Worm (Caenorhabditis elegans) whole organism, L3 larva: Measurements from ENCODE around the gene xpc-1.

ENCODE experiments used
- ama-1 ChIP-seq: fragments of 150-350 bp; optimal IDR thresholded peaks from 2 replicates; lab custom pipeline; 2018
- ceh-16 ChIP-seq: sonication (generic microtip); optimal IDR thresholded peaks from 2 replicates; lab custom pipeline; 2017; ENCODE audit warnings: missing biosample characterization, missing genetic modification characterization
- ceh-82 ChIP-seq: fragments of 150-350 bp; optimal IDR thresholded peaks from 2 replicates; lab custom pipeline; 2014; ENCODE audit warnings: missing biosample characterization, missing genetic modification characterization
- ceh-9 ChIP-seq: sonication (generic microtip); optimal IDR thresholded peaks from 2 replicates; lab custom pipeline; 2018; ENCODE audit warnings: missing biosample characterization, missing genetic modification characterization
- daf-12 ChIP-seq: fragments of 150-350 bp; optimal IDR thresholded peaks from 2 replicates; lab custom pipeline; 2014; ENCODE audit warnings: missing biosample characterization, missing genetic modification reagents, missing genetic modification characterization
- egl-27 ChIP-seq: sonication (generic microtip); optimal IDR thresholded peaks from 4 replicates; lab custom pipeline; 2017; ENCODE audit warnings: missing biosample characterization, missing genetic modification reagents, missing genetic modification characterization
- elt-1 ChIP-seq: fragments of 150-350 bp; optimal IDR thresholded peaks from 2 replicates; lab custom pipeline; 2014; ENCODE audit warnings: missing biosample characterization, missing genetic modification characterization
- elt-2 ChIP-seq: sonication (generic microtip); optimal IDR thresholded peaks from 2 replicates; lab custom pipeline; 2016; ENCODE audit warnings: missing genetic modification reagents, mild to moderate bottlenecking, missing genetic modification characterization, missing compliant biosample characterization
- eor-1 ChIP-seq, 2 experiments: fragments of 150-350 bp; optimal IDR thresholded peaks; 2 replicates each; lab custom pipeline; 2014 to 2018; ENCODE audit warnings: missing biosample characterization in 2 of 2, missing genetic modification characterization in 2 of 2
- fkh-10 ChIP-seq: sonication (generic microtip); optimal IDR thresholded peaks from 2 replicates; lab custom pipeline; 2017; ENCODE audit warnings: missing biosample characterization, missing genetic modification reagents, missing genetic modification characterization
- fkh-2 ChIP-seq: fragments of 150-350 bp; optimal IDR thresholded peaks from 2 replicates; lab custom pipeline; 2014; ENCODE audit warnings: missing biosample characterization, missing genetic modification reagents, missing genetic modification characterization
- hmg-11 ChIP-seq: sonication (generic microtip); optimal IDR thresholded peaks from 2 replicates; lab custom pipeline; 2016; ENCODE audit warnings: missing genetic modification characterization, missing compliant biosample characterization
- jun-1 ChIP-seq: fragments of 150-350 bp; optimal IDR thresholded peaks from 2 replicates; lab custom pipeline; 2014; ENCODE audit warnings: missing biosample characterization, missing genetic modification reagents, missing genetic modification characterization
- lin-15B ChIP-seq: fragments of 150-350 bp; optimal IDR thresholded peaks from 2 replicates; lab custom pipeline; 2014; ENCODE audit warnings: missing biosample characterization, missing genetic modification characterization
- lin-39 ChIP-seq: fragments of 150-350 bp; optimal IDR thresholded peaks from 2 replicates; lab custom pipeline; 2018; ENCODE audit warnings: missing biosample characterization, missing genetic modification reagents, missing genetic modification characterization
- lsy-12 ChIP-seq: sonication (generic microtip); optimal IDR thresholded peaks from 2 replicates; lab custom pipeline; 2016; ENCODE audit warnings: mild to moderate bottlenecking, missing genetic modification characterization, missing compliant biosample characterization
- mdl-1 ChIP-seq: fragments of 150-350 bp; optimal IDR thresholded peaks from 2 replicates; lab custom pipeline; 2014; ENCODE audit warnings: missing biosample characterization, missing genetic modification characterization
- mml-1 ChIP-seq: fragments of 150-350 bp; sonication (generic microtip); optimal IDR thresholded peaks from 3 replicates; lab custom pipeline; 2014; ENCODE audit warnings: missing biosample characterization, missing genetic modification characterization
- nfya-1 ChIP-seq: sonication (generic microtip); optimal IDR thresholded peaks from 2 replicates; lab custom pipeline; 2017; ENCODE audit warnings: missing genetic modification characterization, mild to moderate bottlenecking, missing compliant biosample characterization, antibody characterized with exemption, moderate library complexity; ENCODE audit not compliant: insufficient read depth
- nhr-12 ChIP-seq: fragments of 150-350 bp; optimal IDR thresholded peaks from 2 replicates; lab custom pipeline; 2014; ENCODE audit warnings: missing biosample characterization, missing genetic modification characterization
- nhr-23 ChIP-seq: fragments of 150-350 bp; optimal IDR thresholded peaks from 2 replicates; lab custom pipeline; 2014; ENCODE audit warnings: missing biosample characterization, missing genetic modification reagents, missing genetic modification characterization
- nhr-43 ChIP-seq: sonication (generic microtip); optimal IDR thresholded peaks from 2 replicates; lab custom pipeline; 2016; ENCODE audit warnings: mild to moderate bottlenecking, missing genetic modification characterization, missing compliant biosample characterization; ENCODE audit not compliant: poor library complexity, severe bottlenecking
- nhr-67 ChIP-seq: fragments of 150-350 bp; optimal IDR thresholded peaks from 2 replicates; lab custom pipeline; 2014; ENCODE audit warnings: missing biosample characterization, missing genetic modification characterization
- nhr-76 ChIP-seq: fragments of 150-350 bp; sonication (generic microtip); optimal IDR thresholded peaks from 5 replicates; lab custom pipeline; 2014; ENCODE audit warnings: missing biosample characterization, missing genetic modification characterization
- nhr-77 ChIP-seq: fragments of 150-350 bp; optimal IDR thresholded peaks from 2 replicates; lab custom pipeline; 2014; ENCODE audit warnings: missing biosample characterization, missing genetic modification characterization
- pha-4 ChIP-seq: fragments of 150-350 bp; optimal IDR thresholded peaks from 2 replicates; lab custom pipeline; 2014; ENCODE audit warnings: missing biosample characterization, missing genetic modification reagents, missing genetic modification characterization
- pqm-1 ChIP-seq: fragments of 150-350 bp; optimal IDR thresholded peaks from 2 replicates; lab custom pipeline; 2017; ENCODE audit warnings: missing biosample characterization, missing genetic modification characterization, inconsistent platforms
- sea-2 ChIP-seq: fragments of 150-350 bp; sonication (generic microtip); optimal IDR thresholded peaks from 4 replicates; lab custom pipeline; 2014; ENCODE audit warnings: missing biosample characterization, missing genetic modification reagents, missing genetic modification characterization
- skn-1 ChIP-seq: fragments of 150-350 bp; optimal IDR thresholded peaks from 2 replicates; lab custom pipeline; 2014; ENCODE audit warnings: missing biosample characterization, missing genetic modification characterization
- snpc-4 ChIP-seq: fragments of 150-350 bp; optimal IDR thresholded peaks from 2 replicates; lab custom pipeline; 2014; ENCODE audit warnings: missing biosample characterization, missing genetic modification characterization
- unc-39 ChIP-seq: sonication (generic microtip); optimal IDR thresholded peaks from 4 replicates; lab custom pipeline; 2017; ENCODE audit warnings: missing biosample characterization, missing genetic modification characterization
- unc-62 ChIP-seq: fragments of 150-350 bp; sonication (generic microtip); optimal IDR thresholded peaks from 4 replicates; lab custom pipeline; 2014; ENCODE audit warnings: missing biosample characterization, missing genetic modification reagents, missing genetic modification characterization
- zag-1 ChIP-seq: fragments of 150-350 bp; optimal IDR thresholded peaks from 2 replicates; lab custom pipeline; 2014; ENCODE audit warnings: missing biosample characterization, missing genetic modification characterization
- ztf-11 ChIP-seq: fragments of 150-350 bp; optimal IDR thresholded peaks from 2 replicates; lab custom pipeline; 2014; ENCODE audit warnings: missing biosample characterization, missing genetic modification characterization

Gene xpc-1

DNA sequence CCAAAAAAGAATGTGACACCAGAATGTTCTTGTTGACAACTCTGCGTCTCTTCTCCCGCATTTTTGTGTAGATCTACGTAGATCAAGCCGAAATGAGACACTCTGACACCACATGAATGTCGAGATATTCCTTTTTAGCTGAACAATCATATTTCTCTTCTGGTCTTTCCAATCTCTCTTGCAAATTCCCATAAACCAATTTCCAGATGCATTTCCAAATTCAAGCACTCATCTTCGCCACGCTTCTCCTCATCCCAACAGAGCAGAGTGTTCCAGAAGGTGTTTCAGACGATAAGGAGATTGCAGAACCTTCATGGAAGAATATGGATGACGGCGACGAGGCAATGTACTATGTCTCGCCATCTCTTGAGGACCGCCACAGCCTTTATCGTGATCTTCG is 13.1 kb upstream of the xpc-1 start, which contains the start of gene Y76B12C.8:
TSS of gene Y76B12C.8 (plus strand) at position 207 of the 400 bp plus-strand sequence.
- TF ChIP-seq pha-4 (tag; lab: Kevin White, UChicago), result no peak

DNA sequence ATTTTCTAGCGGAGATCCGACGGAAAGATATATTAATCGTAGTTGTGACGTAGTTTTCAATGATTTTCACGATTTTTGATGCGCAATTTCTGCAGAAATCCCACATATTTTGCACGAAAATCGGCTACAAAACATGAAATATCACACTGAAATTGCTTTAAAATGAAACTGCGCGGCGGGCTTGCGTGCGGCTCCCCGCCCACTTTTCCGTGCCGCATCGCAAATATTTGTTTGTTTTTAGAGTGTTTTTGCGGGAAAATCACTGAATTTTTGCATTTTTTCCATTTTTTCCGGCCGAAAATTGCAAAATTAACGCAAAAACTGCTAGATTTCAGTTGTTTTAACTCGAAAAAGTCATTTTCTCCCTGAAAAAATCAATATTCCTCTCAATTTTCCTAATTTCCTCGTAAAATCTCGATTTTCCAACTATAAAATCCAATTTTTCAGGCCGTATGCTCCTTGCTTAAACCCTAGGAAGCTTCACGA is 11.9 kb upstream of the xpc-1 start, which contains the start of gene Y76B12C.6:
TSS of gene Y76B12C.6 (plus strand) at position 436 of the 486 bp plus-strand sequence.
- TF ChIP-seq lin-39 (tag; lab: Kevin White, UChicago), result peak; percentile 42
- TF ChIP-seq nhr-76 (tag; lab: Kevin White, UChicago), result no peak
- no peak for TF ChIP-seq hmg-11 (tag; lab: Kevin White, UChicago)
- no peak for TF ChIP-seq mdl-1
- TF ChIP-seq elt-1 (tag; lab: Kevin White, UChicago), result no peak
- TF ChIP-seq jun-1 (tag; lab: Kevin White, UChicago), result no peak
- TF ChIP-seq nhr-12, result no peak
- no peak for TF ChIP-seq unc-62
- peak; percentile 28 for TF ChIP-seq lin-15B (tag; lab: Kevin White, UChicago)
- TF ChIP-seq ceh-9 (tag; lab: Kevin White, UChicago), result no peak
- TF ChIP-seq lsy-12 (tag; lab: Kevin White, UChicago), result no peak
- no peak for TF ChIP-seq sea-2 (GFP tag; lab: Kevin White, UChicago)
- no peak for TF ChIP-seq elt-2 (tag; lab: Kevin White, UChicago)
- TF ChIP-seq zag-1, result no peak
- TF ChIP-seq egl-27 (tag; lab: Kevin White, UChicago), result no peak
- no peak for TF ChIP-seq nhr-67
- peak; percentile 39 for TF ChIP-seq nfya-1 (tag; lab: Kevin White, UChicago)
- TF ChIP-seq pha-4 (tag; lab: Kevin White, UChicago), result peak; percentile 48
- TF ChIP-seq, all 47 proteins: peak for 4

DNA sequence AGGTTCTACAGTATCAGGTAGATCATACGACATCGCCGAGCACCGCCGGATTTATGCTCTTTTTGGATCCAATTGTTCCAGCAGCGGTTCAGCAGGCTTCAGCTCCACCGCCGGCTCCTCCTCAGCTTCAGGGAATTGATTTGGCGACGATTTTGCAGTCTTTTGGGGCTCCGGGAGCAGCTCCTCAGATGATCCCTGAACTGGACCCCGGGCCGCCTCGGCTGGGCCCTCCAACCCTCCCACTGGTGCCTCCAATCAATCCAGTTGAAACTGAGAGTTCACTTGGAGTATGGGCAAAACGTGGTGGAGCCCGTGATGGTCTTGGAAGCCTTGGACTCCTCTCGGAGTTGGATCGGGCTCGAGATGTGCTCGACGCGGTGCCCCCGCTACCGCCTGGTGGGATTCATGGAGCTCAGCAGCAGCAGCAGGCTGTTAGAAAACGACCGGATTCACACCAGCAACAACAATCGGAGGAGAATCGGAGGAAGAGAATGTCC is 2.0 kb upstream of the xpc-1 start:
- TF ChIP-seq nfya-1 (tag; lab: Kevin White, UChicago), result no peak
- TF ChIP-seq unc-39, result no peak
- no peak for TF ChIP-seq lin-15B (tag; lab: Kevin White, UChicago)
- no peak for TF ChIP-seq pqm-1

DNA sequence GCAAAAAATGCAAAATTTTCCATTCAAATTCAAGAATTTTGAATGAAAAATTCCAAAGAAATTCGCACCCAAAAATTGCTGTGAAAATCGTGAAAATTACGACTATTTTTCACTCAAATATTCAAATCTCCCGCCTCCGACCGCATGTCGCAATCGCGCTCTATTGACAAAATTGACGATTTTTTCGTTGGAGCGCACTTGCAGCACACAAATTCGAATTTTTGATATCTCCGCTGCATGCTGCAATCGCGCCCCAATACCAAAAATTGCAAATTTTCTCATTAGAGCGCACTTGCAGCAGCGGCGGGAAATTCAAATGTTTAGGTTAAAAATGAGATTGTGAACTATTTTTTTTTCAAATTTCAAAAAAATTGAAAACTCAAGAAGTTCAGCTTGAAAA is 4.9 kb downstream of the xpc-1 start:
- TF ChIP-seq skn-1 (tag; lab: Kevin White, UChicago), result no peak
- TF ChIP-seq ztf-11 (tag; lab: Kevin White, UChicago), result no peak
- TF ChIP-seq ceh-16, result no peak
- TF ChIP-seq unc-62, result no peak
- no peak for TF ChIP-seq mml-1 (tag; lab: Kevin White, UChicago)
- TF ChIP-seq fkh-2 (tag; lab: Kevin White, UChicago), result no peak
- TF ChIP-seq jun-1 (tag; lab: Kevin White, UChicago), result no peak
- no peak for TF ChIP-seq nhr-43
- TF ChIP-seq elt-2 (tag; lab: Kevin White, UChicago), result no peak
- TF ChIP-seq egl-27 (tag; lab: Kevin White, UChicago), result no peak
- TF ChIP-seq fkh-10 (GFP tag; lab: Kevin White, UChicago), result no peak
- TF ChIP-seq ceh-9 (tag; lab: Kevin White, UChicago), result no peak
- TF ChIP-seq ama-1 (lab: Kevin White, UChicago), result no peak
- TF ChIP-seq nhr-23 (tag; lab: Kevin White, UChicago), result no peak
- no peak for TF ChIP-seq eor-1 (tag; optimal IDR thresholded peaks at IDR 0.05; lab: Kevin White, UChicago)
- no peak for TF ChIP-seq nhr-77 (tag; lab: Kevin White, UChicago)
- TF ChIP-seq lin-39 (tag; lab: Kevin White, UChicago), result no peak
- TF ChIP-seq, all 47 proteins: peak for 0

DNA sequence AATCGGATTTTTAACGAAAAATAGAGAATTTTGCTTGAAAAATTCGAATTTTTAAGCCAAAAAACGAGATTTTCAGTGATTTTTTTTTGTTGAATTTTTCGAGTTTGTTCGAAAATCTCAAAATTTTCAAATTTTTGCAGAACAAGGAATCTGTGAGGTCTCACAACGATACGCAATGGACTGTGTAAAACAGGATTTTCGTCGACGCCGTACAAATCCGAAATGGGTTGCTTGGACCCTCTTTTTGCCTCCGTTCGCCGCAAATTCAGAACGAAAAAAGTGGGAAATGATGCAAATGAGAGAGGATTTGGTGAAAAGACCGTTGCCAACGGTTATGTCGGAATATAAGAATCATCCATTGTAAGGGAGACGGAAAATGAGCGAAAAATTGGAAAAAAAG is 9.4 kb downstream of the xpc-1 start:
- no peak for TF ChIP-seq lsy-12 (tag; lab: Kevin White, UChicago)
- no peak for TF ChIP-seq mdl-1
- no peak for TF ChIP-seq nhr-77 (tag; lab: Kevin White, UChicago)
- no peak for TF ChIP-seq ceh-82 (tag; lab: Kevin White, UChicago)
- TF ChIP-seq elt-2 (tag; lab: Kevin White, UChicago), result no peak
- TF ChIP-seq snpc-4 (tag; lab: Kevin White, UChicago), result no peak
- no peak for TF ChIP-seq nhr-12
- no peak for TF ChIP-seq daf-12
- no peak for TF ChIP-seq pha-4 (tag; lab: Kevin White, UChicago)
- TF ChIP-seq, all 47 proteins: peak for 0
